Worm (Caenorhabditis elegans) whole organism, young adult: ENCODE measurements around the gene him-18.
A peak's percentile ranks its signal among the peaks of the same experiment; 100 is the strongest.

Experiments
- B0336.3 ChIP-seq: fragments of 200-800 bp; sonication (Bioruptor generic); IDR thresholded peaks from 2 replicates; pipeline ENCODE4 v1.3.6; 2022; ENCODE audit warnings: missing genetic modification characterization, missing compliant biosample characterization
- C06A6.2 ChIP-seq: fragments of 200-800 bp; sonication (Bioruptor generic); conservative IDR thresholded peaks from 2 replicates; pipeline ENCODE4 v1.3.6; 2022; ENCODE audit warnings: missing genetic modification characterization, missing compliant biosample characterization
- F10E7.11 ChIP-seq: sonication (generic microtip); optimal IDR thresholded peaks from 2 replicates; lab custom pipeline; 2017; ENCODE audit warnings: mild to moderate bottlenecking, missing genetic modification characterization, moderate library complexity, missing compliant biosample characterization
- F23B12.7 ChIP-seq: sonication (generic microtip); optimal IDR thresholded peaks from 2 replicates; lab custom pipeline; 2017; ENCODE audit warnings: missing genetic modification characterization, mild to moderate bottlenecking, missing compliant biosample characterization, antibody characterized with exemption, moderate library complexity; ENCODE audit not compliant: insufficient read depth
- F49E8.2 ChIP-seq: sonication (generic microtip); optimal IDR thresholded peaks from 3 replicates; lab custom pipeline; 2017; ENCODE audit warnings: missing genetic modification characterization, mild to moderate bottlenecking, missing compliant biosample characterization, antibody characterized with exemption, moderate library complexity; ENCODE audit not compliant: insufficient read depth
- F52B5.7 ChIP-seq: sonication (generic microtip); optimal IDR thresholded peaks from 2 replicates; lab custom pipeline; 2016; ENCODE audit warnings: mild to moderate bottlenecking, missing genetic modification characterization, missing compliant biosample characterization
- F55B11.4 ChIP-seq: sonication (generic microtip); optimal IDR thresholded peaks from 2 replicates; lab custom pipeline; 2016; ENCODE audit warnings: missing compliant biosample characterization, missing genetic modification characterization, borderline replicate concordance; ENCODE audit not compliant: insufficient read depth
- F57C9.4 ChIP-seq: sonication (generic microtip); optimal IDR thresholded peaks from 2 replicates; lab custom pipeline; 2017; ENCODE audit warnings: mild to moderate bottlenecking, missing genetic modification characterization, missing compliant biosample characterization
- K11D2.4 ChIP-seq: fragments of 200-800 bp; sonication (Bioruptor generic); IDR thresholded peaks from 2 replicates; pipeline ENCODE4 v1.3.6; 2022; ENCODE audit warnings: missing genetic modification reagents, missing genetic modification characterization, missing compliant biosample characterization
- K12H6.12 ChIP-seq: fragments of 200-800 bp; sonication (Bioruptor generic); optimal IDR thresholded peaks from 2 replicates; lab custom pipeline; 2018; ENCODE audit warnings: mild to moderate bottlenecking, missing genetic modification characterization, missing compliant biosample characterization
- T07F8.4 ChIP-seq: sonication (generic microtip); optimal IDR thresholded peaks from 2 replicates; lab custom pipeline; 2016; ENCODE audit warnings: mild to moderate bottlenecking, missing genetic modification characterization, moderate library complexity, missing compliant biosample characterization
- Y53G8AR.9 ChIP-seq: fragments of 200-800 bp; sonication (Bioruptor generic); conservative IDR thresholded peaks from 2 replicates; pipeline ENCODE4 v1.3.6; 2022; ENCODE audit warnings: missing genetic modification reagents, missing genetic modification characterization, missing compliant biosample characterization
- akir-1 ChIP-seq: fragments of 200-800 bp; sonication (Bioruptor generic); optimal IDR thresholded peaks from 2 replicates; lab custom pipeline; 2018; ENCODE audit warnings: mild to moderate bottlenecking, missing genetic modification characterization, moderate library complexity, missing compliant biosample characterization
- aptf-2 ChIP-seq: fragments of 200-800 bp; sonication (Bioruptor generic); conservative IDR thresholded peaks from 2 replicates; pipeline ENCODE4 v1.3.6; 2022; ENCODE audit warnings: missing genetic modification reagents, missing genetic modification characterization, missing compliant biosample characterization
- aptf-3 ChIP-seq: fragments of 200-800 bp; sonication (Bioruptor generic); IDR thresholded peaks from 2 replicates; pipeline ENCODE4 v1.3.6; 2022; ENCODE audit warnings: missing genetic modification characterization, missing compliant biosample characterization
- attf-3 ChIP-seq: fragments of 200-800 bp; sonication (Bioruptor generic); conservative IDR thresholded peaks from 2 replicates; pipeline ENCODE4 v1.3.6; 2022; ENCODE audit warnings: missing genetic modification reagents, missing genetic modification characterization, missing compliant biosample characterization
- attf-6 ChIP-seq: fragments of 200-800 bp; sonication (Bioruptor generic); IDR thresholded peaks from 2 replicates; pipeline ENCODE4 v1.3.6; 2022; ENCODE audit warnings: missing genetic modification reagents, missing genetic modification characterization, missing compliant biosample characterization
- bed-1 ChIP-seq: fragments of 200-800 bp; sonication (Bioruptor generic); IDR thresholded peaks from 2 replicates; pipeline ENCODE4 v1.3.6; 2022; ENCODE audit warnings: missing genetic modification reagents, missing genetic modification characterization, missing compliant biosample characterization
- bed-2 ChIP-seq: fragments of 200-800 bp; sonication (Bioruptor generic); IDR thresholded peaks from 2 replicates; pipeline ENCODE4 v1.3.6; 2022; ENCODE audit warnings: missing genetic modification reagents, missing genetic modification characterization, missing compliant biosample characterization
- ccch-3 ChIP-seq: fragments of 200-800 bp; sonication (Bioruptor generic); optimal IDR thresholded peaks from 2 replicates; lab custom pipeline; 2018; ENCODE audit warnings: mild to moderate bottlenecking, missing genetic modification characterization, missing compliant biosample characterization
- ceh-100 ChIP-seq: fragments of 200-800 bp; sonication (Bioruptor generic); IDR thresholded peaks from 2 replicates; pipeline ENCODE4 v1.3.6; 2022; ENCODE audit warnings: missing genetic modification reagents, missing genetic modification characterization, missing compliant biosample characterization
- ceh-40 ChIP-seq: fragments of 200-800 bp; sonication (Bioruptor generic); IDR thresholded peaks from 2 replicates; pipeline ENCODE4 v1.3.6; 2022; ENCODE audit warnings: missing genetic modification characterization, missing compliant biosample characterization
- dpff-1 ChIP-seq: sonication (generic microtip); optimal IDR thresholded peaks from 2 replicates; lab custom pipeline; 2017; ENCODE audit warnings: mild to moderate bottlenecking, missing genetic modification characterization, missing compliant biosample characterization
- dpl-1 ChIP-seq: fragments of 150-350 bp; optimal IDR thresholded peaks from 2 replicates; lab custom pipeline; 2014; ENCODE audit warnings: missing biosample characterization, missing genetic modification reagents, missing genetic modification characterization
- ekl-4 ChIP-seq: fragments of 200-800 bp; sonication (Bioruptor generic); IDR thresholded peaks from 2 replicates; pipeline ENCODE4 v1.3.6; 2022; ENCODE audit warnings: missing genetic modification reagents, missing genetic modification characterization, missing compliant biosample characterization
- fkh-3 ChIP-seq: sonication (generic microtip); optimal IDR thresholded peaks from 2 replicates; lab custom pipeline; 2016; ENCODE audit warnings: mild to moderate bottlenecking, missing genetic modification characterization, missing compliant biosample characterization
- hmg-20 ChIP-seq: fragments of 200-800 bp; sonication (Bioruptor generic); IDR thresholded peaks from 2 replicates; pipeline ENCODE4 v1.3.6; 2022; ENCODE audit warnings: missing genetic modification reagents, missing genetic modification characterization, missing compliant biosample characterization
- let-526 ChIP-seq: fragments of 200-800 bp; sonication (Bioruptor generic); IDR thresholded peaks from 2 replicates; pipeline ENCODE4 v1.3.6; 2022; ENCODE audit warnings: missing genetic modification reagents, missing genetic modification characterization, missing compliant biosample characterization
- let-607 ChIP-seq, 2 experiments: fragments of 200-800 bp in 1 of 2; sonication (Bioruptor generic) in 1 of 2; sonication (generic microtip) in 1 of 2; optimal IDR thresholded peaks; 2 replicates each; lab custom pipeline; 2016 to 2018; ENCODE audit warnings: mild to moderate bottlenecking in 2 of 2, missing compliant biosample characterization in 2 of 2, missing genetic modification characterization in 2 of 2, moderate library complexity in 2 of 2, missing genotype in 1 of 2
- madf-10 ChIP-seq: sonication (generic microtip); optimal IDR thresholded peaks from 2 replicates; lab custom pipeline; 2016; ENCODE audit warnings: mild to moderate bottlenecking, missing genetic modification characterization, missing compliant biosample characterization
- madf-3 ChIP-seq: fragments of 200-800 bp; sonication (Bioruptor generic); IDR thresholded peaks from 2 replicates; pipeline ENCODE4 v1.3.6; 2022; ENCODE audit warnings: missing genetic modification reagents, missing genetic modification characterization, missing compliant biosample characterization
- madf-8 ChIP-seq: fragments of 200-800 bp; sonication (Bioruptor generic); conservative IDR thresholded peaks from 2 replicates; pipeline ENCODE4 v1.3.6; 2022; ENCODE audit warnings: missing genetic modification reagents, missing genetic modification characterization, missing compliant biosample characterization
- mel-28 ChIP-seq: sonication (generic microtip); optimal IDR thresholded peaks from 2 replicates; lab custom pipeline; 2016; ENCODE audit warnings: borderline replicate concordance, mild to moderate bottlenecking, missing genetic modification characterization, missing compliant biosample characterization
- mxl-1 ChIP-seq: sonication (generic microtip); optimal IDR thresholded peaks from 2 replicates; lab custom pipeline; 2016; ENCODE audit warnings: missing genetic modification characterization, missing compliant biosample characterization
- nhr-120 ChIP-seq: fragments of 200-800 bp; sonication (Bioruptor generic); IDR thresholded peaks from 2 replicates; pipeline ENCODE4 v1.3.6; 2022; ENCODE audit warnings: missing genetic modification characterization, missing compliant biosample characterization
- nhr-179 ChIP-seq: sonication (generic microtip); optimal IDR thresholded peaks from 2 replicates; lab custom pipeline; 2016; ENCODE audit warnings: mild to moderate bottlenecking, missing genetic modification characterization, missing compliant biosample characterization
- nhr-80 ChIP-seq: sonication (generic microtip); optimal IDR thresholded peaks from 2 replicates; lab custom pipeline; 2016; ENCODE audit warnings: missing genetic modification characterization, missing compliant biosample characterization
- pha-4 ChIP-seq: fragments of 150-350 bp; sonication (generic microtip); optimal IDR thresholded peaks from 2 replicates; lab custom pipeline; 2014; ENCODE audit warnings: missing biosample characterization, missing genetic modification reagents, missing genetic modification characterization
- repo-1 ChIP-seq: sonication (generic microtip); optimal IDR thresholded peaks from 2 replicates; lab custom pipeline; 2017; ENCODE audit warnings: mild to moderate bottlenecking, missing genetic modification characterization, missing compliant biosample characterization
- sdz-38 ChIP-seq: sonication (generic microtip); optimal IDR thresholded peaks from 2 replicates; lab custom pipeline; 2016; ENCODE audit warnings: missing genotype, missing genetic modification characterization, missing compliant biosample characterization
- sea-2 ChIP-seq: fragments of 200-800 bp; sonication (Bioruptor generic); IDR thresholded peaks from 2 replicates; pipeline ENCODE4 v1.3.6; 2022; ENCODE audit warnings: missing genetic modification characterization, missing compliant biosample characterization
- snpc-1.1 ChIP-seq: sonication (generic microtip); optimal IDR thresholded peaks from 2 replicates; lab custom pipeline; 2017; ENCODE audit warnings: missing genetic modification characterization, mild to moderate bottlenecking, missing compliant biosample characterization, antibody characterized with exemption, moderate library complexity, missing genotype, missing genetic modification reagents; ENCODE audit not compliant: insufficient read depth
- snpc-4 ChIP-seq, 5 experiments: fragments of 150-350 bp in 1 of 5; sonication (generic microtip) in 4 of 5; optimal IDR thresholded peaks; 2 replicates each; lab custom pipeline; 2014 to 2018; ENCODE audit warnings: missing genetic modification characterization in 5 of 5, missing biosample characterization in 3 of 5, antibody characterized with exemption in 2 of 5, mild to moderate bottlenecking in 2 of 5, missing compliant biosample characterization in 2 of 5, missing genotype in 2 of 5, moderate library complexity in 2 of 5, missing genetic modification reagents in 1 of 5
- sptf-2 ChIP-seq: fragments of 200-800 bp; sonication (Bioruptor generic); optimal IDR thresholded peaks from 2 replicates; lab custom pipeline; 2018; ENCODE audit warnings: mild to moderate bottlenecking, missing genetic modification characterization, missing compliant biosample characterization
- ztf-18 ChIP-seq: sonication (generic microtip); optimal IDR thresholded peaks from 2 replicates; lab custom pipeline; 2016; ENCODE audit warnings: missing genotype, mild to moderate bottlenecking, missing genetic modification characterization, missing compliant biosample characterization
- ztf-25 ChIP-seq: fragments of 200-800 bp; sonication (Bioruptor generic); IDR thresholded peaks from 2 replicates; pipeline ENCODE4 v1.3.6; 2022; ENCODE audit warnings: missing genetic modification reagents, missing genetic modification characterization, missing compliant biosample characterization
- ztf-26 ChIP-seq: sonication (generic microtip); optimal IDR thresholded peaks from 2 replicates; lab custom pipeline; 2017; ENCODE audit warnings: missing genetic modification characterization, missing compliant biosample characterization

him-18 gene

DNA sequence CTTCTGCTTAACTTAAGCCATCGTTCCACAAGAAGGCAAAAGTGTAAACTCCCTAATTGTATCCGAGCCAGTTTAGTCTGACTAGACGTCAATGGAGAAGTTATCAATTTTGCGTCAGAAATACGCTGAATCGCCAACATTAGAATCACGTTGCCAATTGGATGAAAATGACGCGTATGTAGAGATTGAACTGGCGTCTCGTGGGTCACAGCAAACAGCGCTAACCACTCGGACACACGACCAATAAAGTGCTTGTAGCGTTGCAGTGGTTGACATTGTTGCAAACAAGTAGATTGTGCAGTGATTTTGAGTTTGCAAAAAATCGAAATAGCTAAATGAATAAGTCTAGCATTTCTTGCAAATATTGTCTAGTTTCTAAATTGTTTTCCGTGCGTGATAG, 25.4 kb downstream of the him-18 start (continued):
- 0 out of 2 replicates have a peak, but pooled peaks have one; percentile 28 for TF ChIP-seq ceh-100 (GFP tag; lab: Robert Waterston, UW)
- 0 out of 2 replicates have a peak, but pooled peaks have one; percentile 59 for TF ChIP-seq hmg-20 (GFP tag; lab: Robert Waterston, UW)
- peak; percentile 88; the same call in 1 of the 2 replicates for TF ChIP-seq ztf-25
- TF ChIP-seq let-607 (tag; optimal IDR thresholded peaks at IDR 0.05; lab: Kevin White, UChicago): peak; percentile 33 to 64
- peak; percentile 78 for TF ChIP-seq snpc-4 (GFP tag; optimal IDR thresholded peaks at IDR 0.05; lab: Kevin White, UChicago)
- peak in 3 of 4 experiments; percentile 2 to 66 (median 42) for TF ChIP-seq snpc-4 (tag; optimal IDR thresholded peaks at IDR 0.05; lab: Kevin White, UChicago)
- no peak for TF ChIP-seq F55B11.4 (tag; lab: Kevin White, UChicago)
- peak; percentile 92 for TF ChIP-seq mxl-1 (tag; lab: Kevin White, UChicago)
- peak; percentile 71 for TF ChIP-seq B0336.3 (GFP tag; lab: Robert Waterston, UW)
- TF ChIP-seq mel-28: no peak
- peak; percentile 41; the same call in 1 of the 2 replicates for TF ChIP-seq madf-8 (GFP tag; lab: Robert Waterston, UW)
- no peak for TF ChIP-seq bed-2 (GFP tag; lab: Robert Waterston, UW)
- no peak for TF ChIP-seq sdz-38 (tag; lab: Kevin White, UChicago)
- peak; percentile 70 for TF ChIP-seq nhr-80 (tag; lab: Kevin White, UChicago)
- TF ChIP-seq aptf-2 (GFP tag; lab: Robert Waterston, UW): no peak
- no peak for TF ChIP-seq C06A6.2
- TF ChIP-seq T07F8.4: peak; percentile 87
- peak; percentile 91 for TF ChIP-seq F52B5.7 (tag; lab: Kevin White, UChicago)
- no peak for TF ChIP-seq dpff-1 (tag; lab: Kevin White, UChicago)
- TF ChIP-seq nhr-120 (GFP tag; lab: Robert Waterston, UW): 0 out of 2 replicates have a peak, but pooled peaks have one; percentile 55
- TF ChIP-seq K11D2.4: peak; percentile 65; the same call in 1 of the 2 replicates
- TF ChIP-seq let-526: peak; percentile 74; the same call in 1 of the 2 replicates
- TF ChIP-seq akir-1 (GFP tag; lab: Kevin White, UChicago): peak; percentile 44
- no peak for TF ChIP-seq bed-1 (GFP tag; lab: Robert Waterston, UW)
- TF ChIP-seq F57C9.4 (tag; lab: Kevin White, UChicago): peak; percentile 64
- peak; percentile 87 for TF ChIP-seq sptf-2
- peak; percentile 4 for TF ChIP-seq ztf-26 (tag; lab: Kevin White, UChicago)
- peak; percentile 62 for TF ChIP-seq F10E7.11 (tag; lab: Kevin White, UChicago)
- TF ChIP-seq dpl-1 (GFP tag; lab: Kevin White, UChicago): no peak
- TF ChIP-seq attf-6: peak; percentile 72; the same call in 1 of the 2 replicates
- 0 out of 2 replicates have a peak, but pooled peaks have one; percentile 26 for TF ChIP-seq attf-3
- peak; percentile 61 for TF ChIP-seq K12H6.12 (tag; lab: Kevin White, UChicago)
- peak; percentile 76; the same call in 1 of the 2 replicates for TF ChIP-seq ceh-40 (GFP tag; lab: Robert Waterston, UW)
- peak; percentile 85 for TF ChIP-seq ccch-3 (GFP tag; lab: Kevin White, UChicago)
- no peak for TF ChIP-seq fkh-3 (tag; lab: Kevin White, UChicago)
- TF ChIP-seq pha-4: peak; percentile 47
- TF ChIP-seq ekl-4 (GFP tag; lab: Robert Waterston, UW): peak; percentile 81
- peak; percentile 77 for TF ChIP-seq Y53G8AR.9
- TF ChIP-seq snpc-1.1: peak; percentile 69
- TF ChIP-seq repo-1: peak; percentile 83
- peak; percentile 89 for TF ChIP-seq ztf-18 (tag; lab: Kevin White, UChicago)
- no peak for TF ChIP-seq nhr-179
- no peak for TF ChIP-seq madf-3 (GFP tag; lab: Robert Waterston, UW)
- TF ChIP-seq aptf-3 (GFP tag; lab: Robert Waterston, UW): peak; percentile 90
- TF ChIP-seq sea-2 (GFP tag; lab: Robert Waterston, UW): no peak
- peak; percentile 90 for TF ChIP-seq F49E8.2 (tag; lab: Kevin White, UChicago)
- TF ChIP-seq madf-10 (tag; lab: Kevin White, UChicago): peak; percentile 74
- peak; percentile 82 for TF ChIP-seq F23B12.7 (tag; lab: Kevin White, UChicago)
